Worm (Caenorhabditis elegans) whole organism, mixed stage, embryonic: Measurements from ENCODE around the gene R04D3.3.

Source experiments
- M03D4.4 ChIP-seq: sonication (generic microtip); optimal IDR thresholded peaks from 2 replicates; lab custom pipeline; 2017; ENCODE audit warnings: mild to moderate bottlenecking, missing genetic modification characterization, missing compliant biosample characterization
- bed-3 ChIP-seq: fragments of 200-800 bp; sonication (Bioruptor generic); optimal IDR thresholded peaks from 3 replicates; lab custom pipeline; 2018; ENCODE audit warnings: mild to moderate bottlenecking, missing genetic modification characterization, moderate library complexity, missing compliant biosample characterization
- ceh-39 ChIP-seq: fragments of 150-350 bp; optimal IDR thresholded peaks from 2 replicates; lab custom pipeline; 2014; ENCODE audit warnings: missing biosample characterization, missing genetic modification characterization
- ceh-83 ChIP-seq: fragments of 200-800 bp; sonication (Bioruptor generic); optimal IDR thresholded peaks from 2 replicates; lab custom pipeline; 2018; ENCODE audit warnings: mild to moderate bottlenecking, missing genetic modification characterization, missing compliant biosample characterization
- ces-1 ChIP-seq: fragments of 150-350 bp; optimal IDR thresholded peaks from 2 replicates; lab custom pipeline; 2014; ENCODE audit warnings: missing biosample characterization, missing genetic modification reagents, missing genetic modification characterization
- cnd-1 ChIP-seq: fragments of 200-800 bp; sonication (Bioruptor generic); optimal IDR thresholded peaks from 2 replicates; lab custom pipeline; 2018; ENCODE audit warnings: mild to moderate bottlenecking, missing genetic modification characterization, missing compliant biosample characterization
- drap-1 ChIP-seq: fragments of 200-800 bp; sonication (Bioruptor generic); optimal IDR thresholded peaks from 3 replicates; lab custom pipeline; 2018; ENCODE audit warnings: mild to moderate bottlenecking, missing genetic modification characterization, missing compliant biosample characterization
- elt-1 ChIP-seq: sonication (generic microtip); optimal IDR thresholded peaks from 2 replicates; lab custom pipeline; 2017; ENCODE audit warnings: missing genetic modification characterization, mild to moderate bottlenecking, missing compliant biosample characterization, antibody characterized with exemption, moderate library complexity, borderline replicate concordance; ENCODE audit not compliant: insufficient read depth
- elt-3 ChIP-seq: fragments of 150-350 bp; optimal IDR thresholded peaks from 2 replicates; lab custom pipeline; 2014; ENCODE audit warnings: missing biosample characterization, missing genetic modification characterization
- flh-1 ChIP-seq: fragments of 200-800 bp; sonication (Bioruptor generic); optimal IDR thresholded peaks from 2 replicates; lab custom pipeline; 2018; ENCODE audit warnings: mild to moderate bottlenecking, missing genetic modification characterization, moderate library complexity, missing compliant biosample characterization
- ham-2 ChIP-seq: fragments of 200-800 bp; sonication (Bioruptor generic); optimal IDR thresholded peaks from 2 replicates; lab custom pipeline; 2018; ENCODE audit warnings: mild to moderate bottlenecking, missing genetic modification characterization, missing compliant biosample characterization
- hlh-1 ChIP-seq: fragments of 150-350 bp; optimal IDR thresholded peaks from 2 replicates; lab custom pipeline; 2014; ENCODE audit warnings: missing biosample characterization, missing genetic modification reagents, missing genetic modification characterization
- lin-13 ChIP-seq: fragments of 150-350 bp; optimal IDR thresholded peaks from 2 replicates; lab custom pipeline; 2014; ENCODE audit warnings: missing biosample characterization, missing genetic modification characterization
- lin-32 ChIP-seq: fragments of 200-800 bp; sonication (Bioruptor generic); optimal IDR thresholded peaks from 2 replicates; lab custom pipeline; 2018; ENCODE audit warnings: mild to moderate bottlenecking, missing genetic modification characterization, missing compliant biosample characterization
- lsy-2 ChIP-seq: fragments of 150-350 bp; optimal IDR thresholded peaks from 2 replicates; lab custom pipeline; 2014; ENCODE audit warnings: missing biosample characterization, missing genetic modification characterization
- mab-5 ChIP-seq: fragments of 150-350 bp; optimal IDR thresholded peaks from 2 replicates; lab custom pipeline; 2014; ENCODE audit warnings: missing biosample characterization, missing genetic modification characterization
- mep-1 ChIP-seq: fragments of 150-350 bp; optimal IDR thresholded peaks from 2 replicates; lab custom pipeline; 2017; ENCODE audit warnings: missing biosample characterization, missing genetic modification reagents, missing genetic modification characterization, inconsistent platforms
- mls-2 ChIP-seq: sonication (generic microtip); optimal IDR thresholded peaks from 2 replicates; lab custom pipeline; 2016; ENCODE audit warnings: mild to moderate bottlenecking, missing genetic modification characterization, moderate library complexity, missing compliant biosample characterization
- nhr-12 ChIP-seq: fragments of 150-350 bp; optimal IDR thresholded peaks from 2 replicates; lab custom pipeline; 2014; ENCODE audit warnings: missing biosample characterization, missing genetic modification characterization
- nhr-2 ChIP-seq: fragments of 150-350 bp; optimal IDR thresholded peaks from 2 replicates; lab custom pipeline; 2014; ENCODE audit warnings: missing biosample characterization, missing genetic modification characterization
- nhr-237 ChIP-seq: fragments of 150-350 bp; optimal IDR thresholded peaks from 2 replicates; lab custom pipeline; 2014; ENCODE audit warnings: missing biosample characterization, missing genetic modification characterization
- nhr-28 ChIP-seq: fragments of 150-350 bp; optimal IDR thresholded peaks from 2 replicates; lab custom pipeline; 2014; ENCODE audit warnings: missing biosample characterization, missing genetic modification characterization
- pha-4 ChIP-seq: fragments of 150-350 bp; optimal IDR thresholded peaks from 2 replicates; lab custom pipeline; 2018; ENCODE audit warnings: missing biosample characterization, missing genetic modification reagents, missing genetic modification characterization
- sem-2 ChIP-seq: fragments of 200-800 bp; sonication (Bioruptor generic); optimal IDR thresholded peaks from 2 replicates; lab custom pipeline; 2018; ENCODE audit warnings: mild to moderate bottlenecking, missing genetic modification characterization, missing compliant biosample characterization
- sptf-1 ChIP-seq: sonication (generic microtip); optimal IDR thresholded peaks from 2 replicates; lab custom pipeline; 2017; ENCODE audit warnings: mild to moderate bottlenecking, missing genetic modification characterization, moderate library complexity, missing compliant biosample characterization
- tbx-8 ChIP-seq: fragments of 200-800 bp; sonication (Bioruptor generic); optimal IDR thresholded peaks from 2 replicates; lab custom pipeline; 2018; ENCODE audit warnings: mild to moderate bottlenecking, missing genetic modification characterization, moderate library complexity, missing compliant biosample characterization
- unc-120 ChIP-seq: sonication (generic microtip); optimal IDR thresholded peaks from 2 replicates; lab custom pipeline; 2017; ENCODE audit warnings: missing genetic modification characterization, missing compliant biosample characterization; ENCODE audit not compliant: poor library complexity, severe bottlenecking
- unc-39 ChIP-seq: fragments of 150-350 bp; optimal IDR thresholded peaks from 2 replicates; lab custom pipeline; 2014; ENCODE audit warnings: missing biosample characterization, missing genetic modification characterization
- unc-62 ChIP-seq: fragments of 150-350 bp; optimal IDR thresholded peaks from 2 replicates; lab custom pipeline; 2014; ENCODE audit warnings: missing biosample characterization, missing genetic modification reagents, missing genetic modification characterization
- zip-8 ChIP-seq: fragments of 150-350 bp; optimal IDR thresholded peaks from 2 replicates; lab custom pipeline; 2014; ENCODE audit warnings: missing biosample characterization, missing genetic modification characterization
- ztf-11 ChIP-seq: fragments of 150-350 bp; optimal IDR thresholded peaks from 2 replicates; lab custom pipeline; 2014; ENCODE audit warnings: missing biosample characterization, missing genetic modification characterization

Gene R04D3.3

ce11 chrX:13300503-13300902 is 10.1 kb upstream of the R04D3.3 start, which contains the start of gene srd-39:
srd-39 (minus strand) TSS chrX:13300603.
- TF ChIP-seq unc-39 (tag; lab: Kevin White, UChicago) (no peak), elt-1 (no peak), ceh-39 (tag; lab: Kevin White, UChicago) (no peak), elt-3 (tag; lab: Kevin White, UChicago) (no peak)
- TF ChIP-seq, all 35 proteins: peak for 0

ce11 chrX:13294669-13295068 is 4.2 kb upstream of the R04D3.3 start, which contains the start of gene srd-36:
srd-36 (minus strand) TSS chrX:13294769.
- TF ChIP-seq nhr-2 (no peak), hlh-1 (tag; lab: Kevin White, UChicago) (no peak), unc-120 (tag; lab: Kevin White, UChicago) (no peak), flh-1 (no peak), sem-2 (GFP tag; lab: Kevin White, UChicago) (no peak), bed-3 (GFP tag; lab: Kevin White, UChicago) (no peak), nhr-12 (tag; lab: Kevin White, UChicago) (no peak), tbx-8 (GFP tag; lab: Kevin White, UChicago) (no peak), ces-1 (GFP tag; lab: Kevin White, UChicago) (no peak), lin-13 (tag; lab: Kevin White, UChicago) (no peak)
- TF ChIP-seq, all 35 proteins: peak for 0

ce11 chrX:13293023-13293422 is 2.6 kb upstream of the R04D3.3 start:
- TF ChIP-seq sptf-1 (no peak), sem-2 (GFP tag; lab: Kevin White, UChicago) (no peak), ham-2 (GFP tag; lab: Kevin White, UChicago) (no peak), pha-4 (tag; lab: Kevin White, UChicago) (no peak), mep-1 (no peak), unc-62 (GFP tag; lab: Kevin White, UChicago) (no peak), cnd-1 (no peak), zip-8 (tag; lab: Kevin White, UChicago) (no peak), nhr-28 (tag; lab: Kevin White, UChicago) (no peak), flh-1 (no peak), ztf-11 (no peak), lin-32 (GFP tag; lab: Kevin White, UChicago) (no peak), ces-1 (GFP tag; lab: Kevin White, UChicago) (no peak), mls-2 (tag; lab: Kevin White, UChicago) (no peak)

- TF ChIP-seq elt-1 (no peak), sptf-1 (no peak), pha-4 (tag; lab: Kevin White, UChicago) (no peak), mls-2 (tag; lab: Kevin White, UChicago) (no peak), unc-120 (tag; lab: Kevin White, UChicago) (no peak), lsy-2 (tag; lab: Kevin White, UChicago) (no peak), M03D4.4 (tag; lab: Kevin White, UChicago) (no peak), ces-1 (GFP tag; lab: Kevin White, UChicago) (no peak), ceh-83 (GFP tag; lab: Kevin White, UChicago) (no peak), mab-5 (tag; lab: Kevin White, UChicago) (no peak), nhr-28 (tag; lab: Kevin White, UChicago) (no peak), cnd-1 (no peak), tbx-8 (GFP tag; lab: Kevin White, UChicago) (no peak), drap-1 (no peak), flh-1 (no peak), zip-8 (tag; lab: Kevin White, UChicago) (no peak), nhr-2 (no peak), hlh-1 (tag; lab: Kevin White, UChicago) (no peak), unc-62 (GFP tag; lab: Kevin White, UChicago) (no peak)
These were observed 1.1 kb upstream of the R04D3.3 start, which contains the start of gene srd-38 for ce11 chrX:13291506-13291905. srd-38 (plus strand) TSS chrX:13291806.

ce11 chrX:13288715-13289114 is 1.7 kb downstream of the R04D3.3 start, which contains the start of gene R04D3.4:
R04D3.4 (minus strand) TSS chrX:13288815.
- TF ChIP-seq lsy-2 (tag; lab: Kevin White, UChicago), result no peak
- no peak for TF ChIP-seq mab-5 (tag; lab: Kevin White, UChicago)
- TF ChIP-seq unc-120 (tag; lab: Kevin White, UChicago), result no peak
- TF ChIP-seq nhr-237 (tag; lab: Kevin White, UChicago), result no peak
- no peak for TF ChIP-seq mls-2 (tag; lab: Kevin White, UChicago)
- no peak for TF ChIP-seq lin-32 (GFP tag; lab: Kevin White, UChicago)
- TF ChIP-seq, all 35 proteins: peak for 0
